Worm (Caenorhabditis elegans) whole organism, young adult: ENCODE data around the gene Y59E9AL.36.

Experiments
- egrh-3 ChIP-seq: fragments of 200-800 bp; sonication (Bioruptor generic); IDR thresholded peaks from 2 replicates; pipeline ENCODE4 v1.3.6; 2022; ENCODE audit warnings: missing genetic modification reagents, missing genetic modification characterization, missing compliant biosample characterization
- lin-35 ChIP-seq, 3 experiments: fragments of 150-350 bp in 2 of 3; sonication (generic microtip) in 1 of 3; optimal IDR thresholded peaks; 2 replicates each; lab custom pipeline; 2014 to 2018; ENCODE audit warnings: missing biosample characterization in 3 of 3, missing genetic modification characterization in 3 of 3, missing genetic modification reagents in 3 of 3
- sdz-38 ChIP-seq: sonication (generic microtip); optimal IDR thresholded peaks from 2 replicates; lab custom pipeline; 2016; ENCODE audit warnings: missing genotype, missing genetic modification characterization, missing compliant biosample characterization

ce11 chrIV:5210606-5211005 lies 1.3 kb upstream of the Y59E9AL.36 start:
- TF ChIP-seq lin-35 (GFP tag; optimal IDR thresholded peaks at IDR 0.05; lab: Kevin White, UChicago) (no peak), egrh-3 (GFP tag; lab: Robert Waterston, UW) (no peak), sdz-38 (tag; lab: Kevin White, UChicago) (no peak)
